Worm (Caenorhabditis elegans) whole organism, L1 larva: ENCODE data around the gene tbc-3.

Experiments
- ceh-82 ChIP-seq, 3 experiments: fragments of 150-350 bp in 1 of 3; sonication (generic microtip) in 2 of 3; optimal IDR thresholded peaks; 2 replicates each; lab custom pipeline; 2014 to 2017; ENCODE audit warnings: missing biosample characterization in 3 of 3, missing genetic modification characterization in 3 of 3
- egl-27 ChIP-seq, 2 experiments: fragments of 150-350 bp in 1 of 2; sonication (generic microtip); optimal IDR thresholded peaks; 3 replicates each; lab custom pipeline; 2017 to 2018; ENCODE audit warnings: missing biosample characterization in 2 of 2, missing genetic modification characterization in 2 of 2, missing genetic modification reagents in 2 of 2
- lin-13 ChIP-seq: fragments of 150-350 bp; optimal IDR thresholded peaks from 2 replicates; lab custom pipeline; 2014; ENCODE audit warnings: missing biosample characterization, missing genetic modification reagents, missing genetic modification characterization
- mdl-1 ChIP-seq, 2 experiments: fragments of 150-350 bp; optimal IDR thresholded peaks; 2 replicates each; lab custom pipeline; 2014 to 2017; ENCODE audit warnings: missing biosample characterization in 2 of 2, missing genetic modification characterization in 2 of 2, inconsistent platforms in 1 of 2
- nhr-11 ChIP-seq: fragments of 150-350 bp; optimal IDR thresholded peaks from 2 replicates; lab custom pipeline; 2014; ENCODE audit warnings: missing biosample characterization, missing genetic modification characterization
- nhr-85 ChIP-seq: sonication (generic microtip); peaks from one replicate; lab custom pipeline; 2016; ENCODE audit warnings: missing genetic modification characterization, inconsistent platforms, missing compliant biosample characterization
- unc-130 ChIP-seq: fragments of 150-350 bp; optimal IDR thresholded peaks from 2 replicates; lab custom pipeline; 2017; ENCODE audit warnings: missing biosample characterization, missing genetic modification characterization, inconsistent platforms

- TF ChIP-seq unc-130 (no peak), lin-13 (GFP tag; lab: Kevin White, UChicago) (no peak), nhr-11 (no peak), ceh-82 (tag; optimal IDR thresholded peaks at IDR 0.05; lab: Kevin White, UChicago) (no peak), nhr-85 (tag; lab: Kevin White, UChicago) (no peak), mdl-1 (tag; optimal IDR thresholded peaks at IDR 0.05; lab: Kevin White, UChicago) (no peak), egl-27 (tag; optimal IDR thresholded peaks at IDR 0.05; lab: Kevin White, UChicago) (no peak)
Measured at ce11 chrIV:9891938-9892337, 6.9 kb upstream of the tbc-3 start, which contains the start of gene F32B6.4.
